Worm (Caenorhabditis elegans): ENCODE results near the gene H42K12.3.

DNA sequence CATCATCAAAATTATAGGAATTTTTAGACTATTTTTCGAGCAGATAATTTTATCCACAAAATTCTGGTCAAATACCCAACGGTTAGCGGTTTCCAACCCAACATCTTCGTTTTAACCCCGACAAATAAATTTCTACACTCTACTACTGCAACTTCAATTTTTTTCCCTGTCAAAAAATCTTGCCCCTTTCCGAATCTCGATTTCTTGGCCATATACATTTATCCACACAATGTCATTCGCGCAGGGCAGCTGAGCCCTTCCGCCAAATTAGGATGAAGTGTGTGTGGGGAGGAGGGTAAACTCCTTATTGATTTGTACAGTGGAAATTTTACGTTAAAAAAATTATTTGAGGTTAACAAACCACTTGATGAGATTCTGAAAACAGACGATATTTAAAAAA is 33.6 kb downstream of the H42K12.3 start:
- TF ChIP-seq lsy-2 (tag; optimal IDR thresholded peaks at IDR 0.05) (peak; percentile 93 to 95), fkh-10 (GFP tag; optimal IDR thresholded peaks at IDR 0.05) (peak; percentile 98), zag-1 (tag; optimal IDR thresholded peaks at IDR 0.05) (peak; percentile 85), fos-1 (tag; optimal IDR thresholded peaks at IDR 0.05) (peak; percentile 85)

All from whole organism, L4 larva.